Worm (Caenorhabditis elegans) whole organism, young adult: ENCODE measurements around the gene C31H2.3.

Experiments
- B0019.2 ChIP-seq: fragments of 200-800 bp; sonication (Bioruptor generic); conservative IDR thresholded peaks from 2 replicates; pipeline ENCODE4 v1.3.6; 2022; ENCODE audit warnings: missing genetic modification reagents, missing genetic modification characterization, missing compliant biosample characterization
- B0336.3 ChIP-seq: fragments of 200-800 bp; sonication (Bioruptor generic); IDR thresholded peaks from 2 replicates; pipeline ENCODE4 v1.3.6; 2022; ENCODE audit warnings: missing genetic modification characterization, missing compliant biosample characterization
- C06A6.2 ChIP-seq: fragments of 200-800 bp; sonication (Bioruptor generic); conservative IDR thresholded peaks from 2 replicates; pipeline ENCODE4 v1.3.6; 2022; ENCODE audit warnings: missing genetic modification characterization, missing compliant biosample characterization
- D2030.7 ChIP-seq: fragments of 200-800 bp; sonication (Bioruptor generic); IDR thresholded peaks from 2 replicates; pipeline ENCODE4 v1.3.6; 2022; ENCODE audit warnings: missing genetic modification reagents, missing genetic modification characterization, missing compliant biosample characterization
- F10E7.11 ChIP-seq: sonication (generic microtip); optimal IDR thresholded peaks from 2 replicates; lab custom pipeline; 2017; ENCODE audit warnings: mild to moderate bottlenecking, missing genetic modification characterization, moderate library complexity, missing compliant biosample characterization
- F22D6.2 ChIP-seq: sonication (generic microtip); optimal IDR thresholded peaks from 2 replicates; lab custom pipeline; 2016; ENCODE audit warnings: mild to moderate bottlenecking, missing genetic modification characterization, missing compliant biosample characterization
- F37B4.10 ChIP-seq: fragments of 200-800 bp; sonication (Bioruptor generic); IDR thresholded peaks from 2 replicates; pipeline ENCODE4 v1.3.6; 2022; ENCODE audit warnings: missing genetic modification characterization, missing compliant biosample characterization
- F55B11.4 ChIP-seq: sonication (generic microtip); optimal IDR thresholded peaks from 2 replicates; lab custom pipeline; 2016; ENCODE audit warnings: missing compliant biosample characterization, missing genetic modification characterization, borderline replicate concordance; ENCODE audit not compliant: insufficient read depth
- T07F8.4 ChIP-seq: sonication (generic microtip); optimal IDR thresholded peaks from 2 replicates; lab custom pipeline; 2016; ENCODE audit warnings: mild to moderate bottlenecking, missing genetic modification characterization, moderate library complexity, missing compliant biosample characterization
- aptf-2 ChIP-seq: fragments of 200-800 bp; sonication (Bioruptor generic); conservative IDR thresholded peaks from 2 replicates; pipeline ENCODE4 v1.3.6; 2022; ENCODE audit warnings: missing genetic modification reagents, missing genetic modification characterization, missing compliant biosample characterization
- ceh-58 ChIP-seq: fragments of 200-800 bp; sonication (Bioruptor generic); IDR thresholded peaks from 2 replicates; pipeline ENCODE4 v1.3.6; 2022; ENCODE audit warnings: missing genetic modification characterization, missing compliant biosample characterization
- die-1 ChIP-seq: sonication (generic microtip); optimal IDR thresholded peaks from 2 replicates; lab custom pipeline; 2016; ENCODE audit warnings: missing genotype, mild to moderate bottlenecking, missing genetic modification characterization, missing compliant biosample characterization
- efl-1 ChIP-seq: fragments of 150-350 bp; optimal IDR thresholded peaks from 2 replicates; lab custom pipeline; 2014; ENCODE audit warnings: missing biosample characterization, missing genetic modification reagents, missing genetic modification characterization
- egl-44 ChIP-seq: fragments of 200-800 bp; sonication (Bioruptor generic); IDR thresholded peaks from 2 replicates; pipeline ENCODE4 v1.3.6; 2022; ENCODE audit warnings: missing genetic modification reagents, missing genetic modification characterization, missing compliant biosample characterization
- hlh-12 ChIP-seq: sonication (generic microtip); optimal IDR thresholded peaks from 2 replicates; lab custom pipeline; 2016; ENCODE audit warnings: missing genetic modification characterization, missing compliant biosample characterization
- hmg-1.2 ChIP-seq: fragments of 200-800 bp; sonication (Bioruptor generic); IDR thresholded peaks from 2 replicates; pipeline ENCODE4 v1.3.6; 2022; ENCODE audit warnings: missing genetic modification reagents, missing genetic modification characterization, missing compliant biosample characterization
- hmg-20 ChIP-seq: fragments of 200-800 bp; sonication (Bioruptor generic); IDR thresholded peaks from 2 replicates; pipeline ENCODE4 v1.3.6; 2022; ENCODE audit warnings: missing genetic modification reagents, missing genetic modification characterization, missing compliant biosample characterization
- hsf-1 ChIP-seq: fragments of 200-800 bp; sonication (Bioruptor generic); IDR thresholded peaks from 2 replicates; pipeline ENCODE4 v1.3.6; 2022; ENCODE audit warnings: missing genetic modification reagents, missing genetic modification characterization, missing compliant biosample characterization
- let-607 ChIP-seq, 2 experiments: fragments of 200-800 bp in 1 of 2; sonication (Bioruptor generic) in 1 of 2; sonication (generic microtip) in 1 of 2; optimal IDR thresholded peaks; 2 replicates each; lab custom pipeline; 2016 to 2018; ENCODE audit warnings: mild to moderate bottlenecking in 2 of 2, missing compliant biosample characterization in 2 of 2, missing genetic modification characterization in 2 of 2, moderate library complexity in 2 of 2, missing genotype in 1 of 2
- lin-35 ChIP-seq, 3 experiments: fragments of 150-350 bp in 2 of 3; sonication (generic microtip) in 1 of 3; optimal IDR thresholded peaks; 2 replicates each; lab custom pipeline; 2014 to 2018; ENCODE audit warnings: missing biosample characterization in 3 of 3, missing genetic modification characterization in 3 of 3, missing genetic modification reagents in 3 of 3
- madf-8 ChIP-seq: fragments of 200-800 bp; sonication (Bioruptor generic); conservative IDR thresholded peaks from 2 replicates; pipeline ENCODE4 v1.3.6; 2022; ENCODE audit warnings: missing genetic modification reagents, missing genetic modification characterization, missing compliant biosample characterization
- mcd-1 ChIP-seq: fragments of 200-800 bp; sonication (Bioruptor generic); IDR thresholded peaks from 2 replicates; pipeline ENCODE4 v1.3.6; 2022; ENCODE audit warnings: missing genetic modification reagents, missing genetic modification characterization, missing compliant biosample characterization
- mel-28 ChIP-seq: sonication (generic microtip); optimal IDR thresholded peaks from 2 replicates; lab custom pipeline; 2016; ENCODE audit warnings: borderline replicate concordance, mild to moderate bottlenecking, missing genetic modification characterization, missing compliant biosample characterization
- nfya-1 ChIP-seq: sonication (generic microtip); optimal IDR thresholded peaks from 2 replicates; lab custom pipeline; 2017; ENCODE audit warnings: antibody characterized with exemption, missing compliant biosample characterization, missing genetic modification characterization, borderline replicate concordance; ENCODE audit not compliant: insufficient read depth
- nhr-120 ChIP-seq: fragments of 200-800 bp; sonication (Bioruptor generic); IDR thresholded peaks from 2 replicates; pipeline ENCODE4 v1.3.6; 2022; ENCODE audit warnings: missing genetic modification characterization, missing compliant biosample characterization
- nhr-27 ChIP-seq: fragments of 200-800 bp; sonication (Bioruptor generic); optimal IDR thresholded peaks from 2 replicates; lab custom pipeline; 2018; ENCODE audit warnings: mild to moderate bottlenecking, missing genetic modification characterization, moderate library complexity, missing compliant biosample characterization
- nhr-80 ChIP-seq: sonication (generic microtip); optimal IDR thresholded peaks from 2 replicates; lab custom pipeline; 2016; ENCODE audit warnings: missing genetic modification characterization, missing compliant biosample characterization
- rcor-1 ChIP-seq: fragments of 200-800 bp; sonication (Bioruptor generic); IDR thresholded peaks from 2 replicates; pipeline ENCODE4 v1.3.6; 2022; ENCODE audit warnings: missing genetic modification reagents, missing genetic modification characterization, missing compliant biosample characterization
- rec-8 ChIP-seq, 2 experiments: sonication (generic microtip); optimal IDR thresholded peaks; 2 replicates each; lab custom pipeline; 2016; ENCODE audit warnings: mild to moderate bottlenecking in 2 of 2, missing genetic modification characterization in 2 of 2, missing genetic modification reagents in 2 of 2, missing genotype in 2 of 2, missing biosample characterization in 1 of 2, missing compliant biosample characterization in 1 of 2, moderate library complexity in 1 of 2
- repo-1 ChIP-seq: sonication (generic microtip); optimal IDR thresholded peaks from 2 replicates; lab custom pipeline; 2017; ENCODE audit warnings: mild to moderate bottlenecking, missing genetic modification characterization, missing compliant biosample characterization
- somi-1 ChIP-seq: fragments of 200-800 bp; sonication (Bioruptor generic); optimal IDR thresholded peaks from 2 replicates; lab custom pipeline; 2018; ENCODE audit warnings: mild to moderate bottlenecking, missing genetic modification characterization, missing compliant biosample characterization
- sptf-2 ChIP-seq: fragments of 200-800 bp; sonication (Bioruptor generic); optimal IDR thresholded peaks from 2 replicates; lab custom pipeline; 2018; ENCODE audit warnings: mild to moderate bottlenecking, missing genetic modification characterization, missing compliant biosample characterization
- tbx-9 ChIP-seq: sonication (generic microtip); optimal IDR thresholded peaks from 2 replicates; lab custom pipeline; 2016; ENCODE audit warnings: borderline replicate concordance, missing genetic modification characterization, inconsistent platforms, missing compliant biosample characterization
- unc-62 ChIP-seq: fragments of 150-350 bp; optimal IDR thresholded peaks from 2 replicates; lab custom pipeline; 2014; ENCODE audit warnings: missing biosample characterization, missing genetic modification reagents, missing genetic modification characterization
- zim-3 ChIP-seq: sonication (generic microtip); optimal IDR thresholded peaks from 2 replicates; lab custom pipeline; 2017; ENCODE audit warnings: mild to moderate bottlenecking, missing genetic modification characterization, moderate library complexity, missing compliant biosample characterization
- ztf-25 ChIP-seq: fragments of 200-800 bp; sonication (Bioruptor generic); IDR thresholded peaks from 2 replicates; pipeline ENCODE4 v1.3.6; 2022; ENCODE audit warnings: missing genetic modification reagents, missing genetic modification characterization, missing compliant biosample characterization
- ztf-26 ChIP-seq: sonication (generic microtip); optimal IDR thresholded peaks from 2 replicates; lab custom pipeline; 2017; ENCODE audit warnings: missing genetic modification characterization, missing compliant biosample characterization

The C31H2.3 gene

ce11 chrX:5179050-5179449 is 24.9 kb upstream of the C31H2.3 start, which contains the start of gene metl-9:
TSS of gene metl-9 (minus strand) at chrX:5179150.
- TF ChIP-seq madf-8 (GFP tag; lab: Robert Waterston, UW): peak; percentile 32; the same call in 1 of the 2 replicates
- peak; percentile 28 for TF ChIP-seq efl-1
- TF ChIP-seq F10E7.11 (tag; lab: Kevin White, UChicago): no peak

- no peak for TF ChIP-seq repo-1 (tag; lab: Kevin White, UChicago)
- no peak for TF ChIP-seq somi-1 (GFP tag; lab: Kevin White, UChicago)
- TF ChIP-seq T07F8.4 (tag; lab: Kevin White, UChicago): no peak
- no peak for TF ChIP-seq hsf-1 (GFP tag; lab: Robert Waterston, UW)
- TF ChIP-seq F37B4.10 (GFP tag; lab: Robert Waterston, UW): no peak
- no peak for TF ChIP-seq F55B11.4
- TF ChIP-seq ceh-58 (GFP tag; lab: Robert Waterston, UW): no peak
- no peak for TF ChIP-seq hmg-20 (GFP tag; lab: Robert Waterston, UW)
- no peak for TF ChIP-seq unc-62 (GFP tag; lab: Kevin White, UChicago)
- TF ChIP-seq nhr-27 (tag; lab: Kevin White, UChicago): no peak
- no peak for TF ChIP-seq rcor-1 (GFP tag; lab: Robert Waterston, UW)
- TF ChIP-seq mcd-1 (GFP tag; lab: Robert Waterston, UW): no peak
- no peak for TF ChIP-seq hlh-12 (tag; lab: Kevin White, UChicago)
- TF ChIP-seq nhr-120 (GFP tag; lab: Robert Waterston, UW): no peak
- no peak for TF ChIP-seq hmg-1.2
- TF ChIP-seq let-607 (tag; optimal IDR thresholded peaks at IDR 0.05; lab: Kevin White, UChicago): no peak
These were observed 20.1 kb upstream of the C31H2.3 start, which contains the start of gene zchc-1A for ce11 chrX:5174256-5174655. TSS of gene zchc-1A (plus strand) at chrX:5174369.

- TF ChIP-seq hmg-20 (GFP tag; lab: Robert Waterston, UW) (no peak), F37B4.10 (GFP tag; lab: Robert Waterston, UW) (no peak), nhr-80 (no peak), B0019.2 (GFP tag; lab: Robert Waterston, UW) (no peak), ztf-25 (GFP tag; lab: Robert Waterston, UW) (no peak), mel-28 (tag; lab: Kevin White, UChicago) (no peak), tbx-9 (tag; lab: Kevin White, UChicago) (no peak), D2030.7 (GFP tag; lab: Robert Waterston, UW) (no peak), die-1 (tag; lab: Kevin White, UChicago) (no peak), C06A6.2 (GFP tag; lab: Robert Waterston, UW) (no peak), B0336.3 (GFP tag; lab: Robert Waterston, UW) (no peak), aptf-2 (GFP tag; lab: Robert Waterston, UW) (no peak), ztf-26 (tag; lab: Kevin White, UChicago) (no peak), repo-1 (tag; lab: Kevin White, UChicago) (no peak), egl-44 (GFP tag; lab: Robert Waterston, UW) (no peak), F22D6.2 (tag; lab: Kevin White, UChicago) (no peak), zim-3 (tag; lab: Kevin White, UChicago) (no peak), nfya-1 (tag; lab: Kevin White, UChicago) (no peak)
- TF ChIP-seq, all 124 proteins: peak for 0
These were observed 16.9 kb upstream of the C31H2.3 start, which contains the start of gene T03G11.10 for ce11 chrX:5171085-5171484. TSS of gene T03G11.10 (minus strand) at chrX:5171185.

- TF ChIP-seq rec-8 (tag; optimal IDR thresholded peaks at IDR 0.05; lab: Kevin White, UChicago) (no peak), sptf-2 (GFP tag; lab: Kevin White, UChicago) (no peak), lin-35 (GFP tag; optimal IDR thresholded peaks at IDR 0.05; lab: Kevin White, UChicago) (no peak)
These were observed 14.6 kb upstream of the C31H2.3 start for ce11 chrX:5168770-5169169.
